Fruit fly (Drosophila melanogaster) whole organism, wandering third instar larva: ENCODE measurements around the gene sunn.
A peak's percentile ranks its signal among the peaks of the same experiment; 100 is the strongest.

Experiments
- CG9705 ChIP-seq: fragments of 200-800 bp; sonication (Bioruptor generic); optimal IDR thresholded peaks from 2 replicates; lab custom pipeline; 2018; ENCODE audit warnings: missing biosample characterization, mild to moderate bottlenecking, missing genetic modification characterization
- Dif ChIP-seq: fragments of 200-275, 200-300 bp; sonication (Bioruptor generic); optimal IDR thresholded peaks from 2 replicates; lab custom pipeline; 2018; ENCODE audit warnings: missing biosample characterization, missing genetic modification characterization; ENCODE audit not compliant: partially characterized antibody
- Hr78 ChIP-seq: fragments of >200 bp; optimal IDR thresholded peaks from 2 replicates; lab custom pipeline; 2017; ENCODE audit warnings: missing biosample characterization, missing genetic modification characterization
- Mio ChIP-seq: sonication (Bioruptor generic); optimal IDR thresholded peaks from 2 replicates; lab custom pipeline; 2016; ENCODE audit warnings: missing biosample characterization, missing genetic modification characterization
- OdsH ChIP-seq: fragments of 200-800 bp; sonication (Bioruptor generic); optimal IDR thresholded peaks from 2 replicates; lab custom pipeline; 2016; ENCODE audit warnings: missing biosample characterization, mild to moderate bottlenecking, missing genetic modification characterization
- br ChIP-seq: fragments of 200-800 bp; sonication (Bioruptor generic); optimal IDR thresholded peaks from 2 replicates; lab custom pipeline; 2016; ENCODE audit warnings: missing biosample characterization, missing genetic modification characterization
- brk ChIP-seq: fragments of 200-800 bp; sonication (Bioruptor generic); optimal IDR thresholded peaks from 2 replicates; lab custom pipeline; 2016; ENCODE audit warnings: missing biosample characterization, mild to moderate bottlenecking, missing genetic modification characterization
- jim ChIP-seq: fragments of 175-275, 200-325 bp; sonication (Bioruptor generic); optimal IDR thresholded peaks from 2 replicates; lab custom pipeline; 2016; ENCODE audit warnings: missing biosample characterization, mild to moderate bottlenecking, missing genetic modification characterization
- lola ChIP-seq: fragments of >200 bp; optimal IDR thresholded peaks from 2 replicates; lab custom pipeline; 2017; ENCODE audit warnings: missing biosample characterization, missing genetic modification characterization
- rgr ChIP-seq: fragments of 200-800 bp; sonication (Bioruptor generic); optimal IDR thresholded peaks from 3 replicates; lab custom pipeline; 2016; ENCODE audit warnings: missing biosample characterization, mild to moderate bottlenecking, missing genetic modification characterization
- usp ChIP-seq: fragments of >200 bp; optimal IDR thresholded peaks from 2 replicates; lab custom pipeline; 2017; ENCODE audit warnings: missing biosample characterization, missing genetic modification characterization

- TF ChIP-seq brk (GFP tag; lab: Kevin White, UChicago), result no peak
- no peak for TF ChIP-seq usp (GFP tag; lab: Kevin White, UChicago)
- no peak for TF ChIP-seq jim (GFP tag; lab: Kevin White, UChicago)
- TF ChIP-seq Mio (GFP tag; lab: Kevin White, UChicago), result no peak
- peak; percentile 32 for TF ChIP-seq Dif (GFP tag; lab: Kevin White, UChicago)
- no peak for TF ChIP-seq rgr (GFP tag; lab: Kevin White, UChicago)
- no peak for TF ChIP-seq lola (GFP tag; lab: Kevin White, UChicago)
- TF ChIP-seq br (GFP tag; lab: Kevin White, UChicago), result no peak
- TF ChIP-seq Hr78 (GFP tag; lab: Kevin White, UChicago), result no peak
- TF ChIP-seq CG9705, result no peak
- no peak for TF ChIP-seq OdsH (GFP tag; lab: Kevin White, UChicago)
Measured at dm6 chr3L:11707978-11708632, 20.0 kb upstream of the sunn start, which contains the start of gene CG11658.
